Fruit fly (Drosophila melanogaster): Measurements from ENCODE around the gene cv-d.

The cv-d gene

dm6 chr3R:15803502-15804461, 49.6 kb downstream of the cv-d start, which contains the start of gene alpha-Man-IIb (continued):
- TF ChIP-seq HHEX (GFP tag; optimal IDR thresholded peaks at IDR 0.05): peak; percentile 13
- peak; percentile 9 for TF ChIP-seq CG2120 (GFP tag; optimal IDR thresholded peaks at IDR 0.05)
- TF ChIP-seq vfl (GFP tag; optimal IDR thresholded peaks at IDR 0.05): no peak
- TF ChIP-seq CG4730 (GFP tag; IDR thresholded peaks at IDR 0.05): no peak
- TF ChIP-seq ham (GFP tag; IDR thresholded peaks at IDR 0.05): no peak
- peak; percentile 35 for TF ChIP-seq Xbp1 (GFP tag; optimal IDR thresholded peaks at IDR 0.05)
- peak; percentile 4 for TF ChIP-seq YL-1 (GFP tag; optimal IDR thresholded peaks at IDR 0.05)
- no peak for TF ChIP-seq CG15011 (GFP tag; optimal IDR thresholded peaks at IDR 0.05)
- TF ChIP-seq zfh1 (GFP tag; IDR thresholded peaks at IDR 0.05): peak; percentile 55; the same call in 1 of the 3 replicates
- TF ChIP-seq Side (GFP tag; optimal IDR thresholded peaks at IDR 0.05): no peak
- no peak for TF ChIP-seq Ada2b (GFP tag; IDR thresholded peaks at IDR 0.05)
- no peak for TF ChIP-seq pho (GFP tag; optimal IDR thresholded peaks at IDR 0.05)
- TF ChIP-seq tna (GFP tag; IDR thresholded peaks at IDR 0.05; ENCODE audit: partially characterized antibody): peak; percentile 66
- TF ChIP-seq CG9215 (GFP tag; IDR thresholded peaks at IDR 0.05): no peak
- TF ChIP-seq Awh (GFP tag; IDR thresholded peaks at IDR 0.05): no peak
- peak; percentile 42 for TF ChIP-seq CG33213 (GFP tag; optimal IDR thresholded peaks at IDR 0.05)
- peak; percentile 71; the same call in 2 of the 3 replicates for TF ChIP-seq hb (GFP tag; IDR thresholded peaks at IDR 0.05; ENCODE audit: partially characterized antibody)
- peak; percentile 50; the same call in 1 of the 3 replicates for TF ChIP-seq CG6791 (GFP tag; IDR thresholded peaks at IDR 0.05; ENCODE audit: partially characterized antibody)
- TF ChIP-seq Sin3A (optimal IDR thresholded peaks at IDR 0.05): no peak
- TF ChIP-seq tgo (GFP tag; IDR thresholded peaks at IDR 0.05): no peak
- TF ChIP-seq CG15479 (GFP tag; optimal IDR thresholded peaks at IDR 0.05): no peak
- peak; percentile 80; the same call in 2 of the 3 replicates for TF ChIP-seq zen2 (GFP tag; IDR thresholded peaks at IDR 0.05; ENCODE audit: partially characterized antibody)
- no peak for TF ChIP-seq dati (GFP tag; IDR thresholded peaks at IDR 0.05)
- no peak for TF ChIP-seq psq (GFP tag; optimal IDR thresholded peaks at IDR 0.05)
- TF ChIP-seq Fer2 (tag; optimal IDR thresholded peaks at IDR 0.05): no peak
- no peak for TF ChIP-seq CG17612 (GFP tag; IDR thresholded peaks at IDR 0.05)
- no peak for TF ChIP-seq pum (GFP tag; optimal IDR thresholded peaks at IDR 0.05)
- peak; percentile 80 for TF ChIP-seq BEAF-32 (GFP tag; optimal IDR thresholded peaks at IDR 0.05)
- no peak for TF ChIP-seq CG10654 (GFP tag; optimal IDR thresholded peaks at IDR 0.05)
- no peak for TF ChIP-seq cato (GFP tag; optimal IDR thresholded peaks at IDR 0.05; ENCODE audit: borderline replicate concordance)
- peak; percentile 60 for TF ChIP-seq Deaf1 (tag; optimal IDR thresholded peaks at IDR 0.05)
- TF ChIP-seq CG10462 (GFP tag; optimal IDR thresholded peaks at IDR 0.05): no peak
- TF ChIP-seq CG4707 (GFP tag; optimal IDR thresholded peaks at IDR 0.05): no peak
- no peak for TF ChIP-seq peb (GFP tag; IDR thresholded peaks at IDR 0.05)
- TF ChIP-seq PHDP (tag; optimal IDR thresholded peaks at IDR 0.05): no peak
- no peak for TF ChIP-seq sima (GFP tag; optimal IDR thresholded peaks at IDR 0.05)
- TF ChIP-seq chinmo (GFP tag; IDR thresholded peaks at IDR 0.05; ENCODE audit: partially characterized antibody): 0 out of 4 replicates have a peak, but pooled peaks have one; percentile 39
- no peak for TF ChIP-seq gro (GFP tag; optimal IDR thresholded peaks at IDR 0.05)
- no peak for TF ChIP-seq CG8089 (GFP tag; optimal IDR thresholded peaks at IDR 0.05)
- TF ChIP-seq inv (GFP tag; IDR thresholded peaks at IDR 0.05; ENCODE audit: partially characterized antibody): peak; percentile 58
- TF ChIP-seq Trl (optimal IDR thresholded peaks at IDR 0.05): no peak
- TF ChIP-seq Trl (GFP tag; optimal IDR thresholded peaks at IDR 0.05): no peak
- TF ChIP-seq z (GFP tag; IDR thresholded peaks at IDR 0.05): no peak
- TF ChIP-seq onecut (GFP tag; IDR thresholded peaks at IDR 0.05): peak; percentile 92
- TF ChIP-seq trem (tag; optimal IDR thresholded peaks at IDR 0.05): peak; percentile 50
- peak; percentile 23 for TF ChIP-seq Asciz (GFP tag; optimal IDR thresholded peaks at IDR 0.05)
- peak in 1 of 2 experiments; percentile 71 for TF ChIP-seq crp (GFP tag; optimal IDR thresholded peaks at IDR 0.05)
- peak; percentile 6 for TF ChIP-seq CG1233 (GFP tag; optimal IDR thresholded peaks at IDR 0.05)
- peak; percentile 45; the same call in 1 of the 2 replicates for TF ChIP-seq stc (GFP tag; IDR thresholded peaks at IDR 0.05)
